Worm (Caenorhabditis elegans) whole organism, mixed stage, embryonic: Measurements from ENCODE around the gene B0393.9.

Source experiments
- M03D4.4 ChIP-seq: sonication (generic microtip); optimal IDR thresholded peaks from 2 replicates; lab custom pipeline; 2017; ENCODE audit warnings: mild to moderate bottlenecking, missing genetic modification characterization, missing compliant biosample characterization
- blmp-1 ChIP-seq: fragments of 150-350 bp; optimal IDR thresholded peaks from 2 replicates; lab custom pipeline; 2014; ENCODE audit warnings: missing biosample characterization, missing genetic modification characterization
- elt-1 ChIP-seq: sonication (generic microtip); optimal IDR thresholded peaks from 2 replicates; lab custom pipeline; 2017; ENCODE audit warnings: missing genetic modification characterization, mild to moderate bottlenecking, missing compliant biosample characterization, antibody characterized with exemption, moderate library complexity, borderline replicate concordance; ENCODE audit not compliant: insufficient read depth
- elt-3 ChIP-seq: fragments of 150-350 bp; optimal IDR thresholded peaks from 2 replicates; lab custom pipeline; 2014; ENCODE audit warnings: missing biosample characterization, missing genetic modification characterization
- lin-32 ChIP-seq: fragments of 200-800 bp; sonication (Bioruptor generic); optimal IDR thresholded peaks from 2 replicates; lab custom pipeline; 2018; ENCODE audit warnings: mild to moderate bottlenecking, missing genetic modification characterization, missing compliant biosample characterization
- mab-5 ChIP-seq: fragments of 150-350 bp; optimal IDR thresholded peaks from 2 replicates; lab custom pipeline; 2014; ENCODE audit warnings: missing biosample characterization, missing genetic modification characterization
- mep-1 ChIP-seq: fragments of 150-350 bp; optimal IDR thresholded peaks from 2 replicates; lab custom pipeline; 2017; ENCODE audit warnings: missing biosample characterization, missing genetic modification reagents, missing genetic modification characterization, inconsistent platforms
- nhr-237 ChIP-seq: fragments of 150-350 bp; optimal IDR thresholded peaks from 2 replicates; lab custom pipeline; 2014; ENCODE audit warnings: missing biosample characterization, missing genetic modification characterization
- nhr-28 ChIP-seq: fragments of 150-350 bp; optimal IDR thresholded peaks from 2 replicates; lab custom pipeline; 2014; ENCODE audit warnings: missing biosample characterization, missing genetic modification characterization
- nhr-76 ChIP-seq: sonication (generic microtip); optimal IDR thresholded peaks from 2 replicates; lab custom pipeline; 2017; ENCODE audit warnings: missing biosample characterization, missing genetic modification characterization
- snpc-4 ChIP-seq: fragments of 150-350 bp; optimal IDR thresholded peaks from 2 replicates; lab custom pipeline; 2014; ENCODE audit warnings: missing biosample characterization, missing genetic modification characterization
- unc-39 ChIP-seq: fragments of 150-350 bp; optimal IDR thresholded peaks from 2 replicates; lab custom pipeline; 2014; ENCODE audit warnings: missing biosample characterization, missing genetic modification characterization
- unc-62 ChIP-seq: fragments of 150-350 bp; optimal IDR thresholded peaks from 2 replicates; lab custom pipeline; 2014; ENCODE audit warnings: missing biosample characterization, missing genetic modification reagents, missing genetic modification characterization
- ztf-11 ChIP-seq: fragments of 150-350 bp; optimal IDR thresholded peaks from 2 replicates; lab custom pipeline; 2014; ENCODE audit warnings: missing biosample characterization, missing genetic modification characterization

DNA sequence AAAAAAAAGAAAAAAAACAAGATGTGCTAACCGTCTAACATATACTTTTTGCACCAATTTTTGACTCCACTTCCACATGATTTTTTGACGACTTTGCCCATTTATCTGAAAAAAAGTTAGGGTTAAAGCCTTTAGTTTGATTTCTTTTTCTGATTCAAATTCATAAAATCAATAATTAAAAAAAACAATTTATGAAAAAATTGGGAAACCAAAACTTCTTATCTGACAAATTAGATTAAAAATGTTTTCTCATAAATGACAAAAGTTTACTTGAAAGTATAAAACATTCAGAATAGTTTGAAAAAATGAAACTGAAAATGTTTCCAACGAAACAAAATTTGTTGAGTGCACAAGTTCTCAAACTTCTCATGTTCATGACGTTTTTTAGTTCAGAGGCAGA, 39.9 kb upstream of the B0393.9 start, which contains the start of gene F26A1.7:
- TF ChIP-seq nhr-237 (tag; lab: Kevin White, UChicago) (no peak), unc-39 (tag; lab: Kevin White, UChicago) (no peak), snpc-4 (no peak), mab-5 (tag; lab: Kevin White, UChicago) (no peak), lin-32 (no peak), unc-62 (GFP tag; lab: Kevin White, UChicago) (no peak), mep-1 (no peak), M03D4.4 (no peak), ztf-11 (tag; lab: Kevin White, UChicago) (no peak), nhr-28 (tag; lab: Kevin White, UChicago) (no peak), blmp-1 (tag; lab: Kevin White, UChicago) (no peak), elt-1 (tag; lab: Kevin White, UChicago) (no peak), elt-3 (tag; lab: Kevin White, UChicago) (no peak), nhr-76 (tag; lab: Kevin White, UChicago) (no peak)
